Worm (Caenorhabditis elegans): ENCODE data around the gene F13B12.7.
A peak's percentile ranks its signal among the peaks of the same experiment; 100 is the strongest.

Gene F13B12.7

ce11 chrIV:10443510-10443909 is at the start of gene F13B12.7:
TSS of gene F13B12.7 (plus strand) at chrIV:10443810.
- no peak for TF ChIP-seq egl-27 (tag; optimal IDR thresholded peaks at IDR 0.05)
- no peak for TF ChIP-seq skn-1 (tag; optimal IDR thresholded peaks at IDR 0.05)
- no peak for TF ChIP-seq fkh-2 (tag; optimal IDR thresholded peaks at IDR 0.05)
- TF ChIP-seq fkh-10 (GFP tag; optimal IDR thresholded peaks at IDR 0.05): no peak
- no peak for TF ChIP-seq hmg-11 (tag; optimal IDR thresholded peaks at IDR 0.05)
- no peak for TF ChIP-seq unc-62 (GFP tag; optimal IDR thresholded peaks at IDR 0.05)
- TF ChIP-seq aly-2 (tag; optimal IDR thresholded peaks at IDR 0.05): no peak
- no peak for TF ChIP-seq nhr-25 (tag; optimal IDR thresholded peaks at IDR 0.05)
- TF ChIP-seq jun-1 (tag; optimal IDR thresholded peaks at IDR 0.05): no peak
- no peak for TF ChIP-seq mml-1 (tag; optimal IDR thresholded peaks at IDR 0.05)
- no peak for TF ChIP-seq sea-2 (GFP tag; optimal IDR thresholded peaks at IDR 0.05)
- TF ChIP-seq snpc-4 (tag; optimal IDR thresholded peaks at IDR 0.05): no peak

- TF ChIP-seq ztf-4 (tag; optimal IDR thresholded peaks at IDR 0.05) (no peak), unc-39 (tag; optimal IDR thresholded peaks at IDR 0.05) (no peak), zag-1 (tag; optimal IDR thresholded peaks at IDR 0.05) (no peak), nhr-67 (tag; optimal IDR thresholded peaks at IDR 0.05) (no peak), jun-1 (tag; optimal IDR thresholded peaks at IDR 0.05) (no peak), egl-5 (tag; optimal IDR thresholded peaks at IDR 0.05) (no peak), ceh-9 (tag; optimal IDR thresholded peaks at IDR 0.05) (no peak), ZK546.5 (tag; optimal IDR thresholded peaks at IDR 0.05) (no peak), nhr-77 (tag; optimal IDR thresholded peaks at IDR 0.05) (no peak), egl-27 (tag; optimal IDR thresholded peaks at IDR 0.05) (no peak), fos-1 (tag; optimal IDR thresholded peaks at IDR 0.05) (no peak)
Observed at ce11 chrIV:10394858-10395257, 48.8 kb upstream of the F13B12.7 start, which contains the start of gene R10H10.4. TSS of gene R10H10.4 (minus strand) at chrIV:10394958.

- TF ChIP-seq fkh-10 (GFP tag; optimal IDR thresholded peaks at IDR 0.05): peak; percentile 67
- TF ChIP-seq ceh-82 (tag; optimal IDR thresholded peaks at IDR 0.05): no peak
Observed at ce11 chrIV:10396827-10397226, 46.8 kb upstream of the F13B12.7 start.

- TF ChIP-seq fkh-10 (GFP tag; optimal IDR thresholded peaks at IDR 0.05): peak; percentile 32
- peak; percentile 10 for TF ChIP-seq nfya-1 (tag; optimal IDR thresholded peaks at IDR 0.05; ENCODE audit: insufficient read depth)
- TF ChIP-seq elt-3 (tag; optimal IDR thresholded peaks at IDR 0.05): no peak
Observed at ce11 chrIV:10398244-10398643, 45.4 kb upstream of the F13B12.7 start.

- TF ChIP-seq nhr-237 (tag; optimal IDR thresholded peaks at IDR 0.05) (no peak), lin-39 (tag; optimal IDR thresholded peaks at IDR 0.05) (peak; percentile 68), nhr-76 (tag; optimal IDR thresholded peaks at IDR 0.05) (no peak), unc-62 (GFP tag; optimal IDR thresholded peaks at IDR 0.05) (peak; percentile 47), snpc-4 (tag; optimal IDR thresholded peaks at IDR 0.05) (peak; percentile 54), lin-15B (tag; optimal IDR thresholded peaks at IDR 0.05) (peak; percentile 27), zag-1 (tag; optimal IDR thresholded peaks at IDR 0.05) (peak; percentile 24), hmg-11 (tag; optimal IDR thresholded peaks at IDR 0.05) (peak; percentile 79), eor-1 (tag; optimal IDR thresholded peaks at IDR 0.05) (no peak), ama-1 (optimal IDR thresholded peaks at IDR 0.05) (no peak), elt-1 (tag; optimal IDR thresholded peaks at IDR 0.05) (no peak), jun-1 (tag; optimal IDR thresholded peaks at IDR 0.05) (no peak), nfya-1 (tag; optimal IDR thresholded peaks at IDR 0.05; ENCODE audit: insufficient read depth) (peak; percentile 87), tbx-2 (tag; optimal IDR thresholded peaks at IDR 0.05) (peak; percentile 69), daf-12 (tag; optimal IDR thresholded peaks at IDR 0.05) (no peak), egl-27 (tag; optimal IDR thresholded peaks at IDR 0.05) (no peak), R02D3.7 (tag; optimal IDR thresholded peaks at IDR 0.05) (no peak), sea-2 (GFP tag; optimal IDR thresholded peaks at IDR 0.05) (peak; percentile 36), fos-1 (tag; optimal IDR thresholded peaks at IDR 0.05) (no peak), nhr-12 (tag; optimal IDR thresholded peaks at IDR 0.05) (no peak), fkh-10 (GFP tag; optimal IDR thresholded peaks at IDR 0.05) (peak; percentile 71)
Observed at ce11 chrIV:10403193-10404058, 40.2 kb upstream of the F13B12.7 start, which contains the start of gene gpa-7. TSS of gene gpa-7 (plus strand) at chrIV:10404008.

Measured in whole organism, L3 larva.